Worm (Caenorhabditis elegans) whole organism, young adult: Measurements from ENCODE around the gene uncp-18.

Experiments used
- C17E4.6 ChIP-seq: fragments of 200-800 bp; sonication (Bioruptor generic); IDR thresholded peaks from 2 replicates; pipeline ENCODE4 v1.3.6; 2022; ENCODE audit warnings: missing genetic modification reagents, missing genetic modification characterization, missing compliant biosample characterization
- F10E7.11 ChIP-seq: sonication (generic microtip); optimal IDR thresholded peaks from 2 replicates; lab custom pipeline; 2017; ENCODE audit warnings: mild to moderate bottlenecking, missing genetic modification characterization, moderate library complexity, missing compliant biosample characterization
- F37B4.10 ChIP-seq: fragments of 200-800 bp; sonication (Bioruptor generic); IDR thresholded peaks from 2 replicates; pipeline ENCODE4 v1.3.6; 2022; ENCODE audit warnings: missing genetic modification characterization, missing compliant biosample characterization
- F39B2.1 ChIP-seq: fragments of 200-800 bp; sonication (Bioruptor generic); IDR thresholded peaks from 2 replicates; pipeline ENCODE4 v1.3.6; 2022; ENCODE audit warnings: missing genetic modification reagents, missing genetic modification characterization, missing compliant biosample characterization
- F49E8.2 ChIP-seq: sonication (generic microtip); optimal IDR thresholded peaks from 3 replicates; lab custom pipeline; 2017; ENCODE audit warnings: missing genetic modification characterization, mild to moderate bottlenecking, missing compliant biosample characterization, antibody characterized with exemption, moderate library complexity; ENCODE audit not compliant: insufficient read depth
- F57C9.4 ChIP-seq: sonication (generic microtip); optimal IDR thresholded peaks from 2 replicates; lab custom pipeline; 2017; ENCODE audit warnings: mild to moderate bottlenecking, missing genetic modification characterization, missing compliant biosample characterization
- T26A5.8 ChIP-seq: sonication (generic microtip); optimal IDR thresholded peaks from 2 replicates; lab custom pipeline; 2016; ENCODE audit warnings: missing genetic modification characterization, missing compliant biosample characterization
- Y53G8AR.9 ChIP-seq: fragments of 200-800 bp; sonication (Bioruptor generic); conservative IDR thresholded peaks from 2 replicates; pipeline ENCODE4 v1.3.6; 2022; ENCODE audit warnings: missing genetic modification reagents, missing genetic modification characterization, missing compliant biosample characterization
- Y79H2A.3 ChIP-seq: fragments of 200-800 bp; sonication (Bioruptor generic); conservative IDR thresholded peaks from 2 replicates; pipeline ENCODE4 v1.3.6; 2022; ENCODE audit warnings: missing genetic modification reagents, missing genetic modification characterization, missing compliant biosample characterization
- atf-7 ChIP-seq: sonication (generic microtip); optimal IDR thresholded peaks from 2 replicates; lab custom pipeline; 2017; ENCODE audit warnings: mild to moderate bottlenecking, missing genetic modification characterization, missing compliant biosample characterization
- athp-1 ChIP-seq: sonication (generic microtip); optimal IDR thresholded peaks from 2 replicates; lab custom pipeline; 2017; ENCODE audit warnings: mild to moderate bottlenecking, missing genetic modification characterization, missing compliant biosample characterization
- attf-6 ChIP-seq: fragments of 200-800 bp; sonication (Bioruptor generic); IDR thresholded peaks from 2 replicates; pipeline ENCODE4 v1.3.6; 2022; ENCODE audit warnings: missing genetic modification reagents, missing genetic modification characterization, missing compliant biosample characterization
- cebp-1 ChIP-seq, 2 experiments: fragments of 200-800 bp in 1 of 2; sonication (Bioruptor generic) in 1 of 2; sonication (generic microtip) in 1 of 2; IDR thresholded peaks in 1 of 2; optimal IDR thresholded peaks in 1 of 2; 2 replicates each; pipeline versions ENCODE4 v1.3.6 to Lab custom; 2017 to 2022; ENCODE audit warnings: missing compliant biosample characterization in 2 of 2, missing genetic modification characterization in 2 of 2, mild to moderate bottlenecking in 1 of 2, missing genetic modification reagents in 1 of 2, moderate library complexity in 1 of 2
- cebp-2 ChIP-seq: fragments of 200-800 bp; sonication (Bioruptor generic); IDR thresholded peaks from 2 replicates; pipeline ENCODE4 v1.3.6; 2022; ENCODE audit warnings: missing genetic modification characterization, missing compliant biosample characterization
- ceh-58 ChIP-seq: fragments of 200-800 bp; sonication (Bioruptor generic); IDR thresholded peaks from 2 replicates; pipeline ENCODE4 v1.3.6; 2022; ENCODE audit warnings: missing genetic modification characterization, missing compliant biosample characterization
- chd-7 ChIP-seq: sonication (generic microtip); optimal IDR thresholded peaks from 2 replicates; lab custom pipeline; 2016; ENCODE audit warnings: mild to moderate bottlenecking, missing genetic modification characterization, moderate library complexity, missing compliant biosample characterization
- dpff-1 ChIP-seq: sonication (generic microtip); optimal IDR thresholded peaks from 2 replicates; lab custom pipeline; 2017; ENCODE audit warnings: mild to moderate bottlenecking, missing genetic modification characterization, missing compliant biosample characterization
- dpl-1 ChIP-seq: fragments of 150-350 bp; optimal IDR thresholded peaks from 2 replicates; lab custom pipeline; 2014; ENCODE audit warnings: missing biosample characterization, missing genetic modification reagents, missing genetic modification characterization
- egl-44 ChIP-seq: fragments of 200-800 bp; sonication (Bioruptor generic); IDR thresholded peaks from 2 replicates; pipeline ENCODE4 v1.3.6; 2022; ENCODE audit warnings: missing genetic modification reagents, missing genetic modification characterization, missing compliant biosample characterization
- ekl-4 ChIP-seq: fragments of 200-800 bp; sonication (Bioruptor generic); IDR thresholded peaks from 2 replicates; pipeline ENCODE4 v1.3.6; 2022; ENCODE audit warnings: missing genetic modification reagents, missing genetic modification characterization, missing compliant biosample characterization
- hrde-1 ChIP-seq: sonication (generic microtip); optimal IDR thresholded peaks from 2 replicates; lab custom pipeline; 2016; ENCODE audit warnings: missing genetic modification characterization, mild to moderate bottlenecking, missing compliant biosample characterization, moderate library complexity, missing genotype, missing genetic modification reagents, borderline replicate concordance
- hsf-1 ChIP-seq: fragments of 200-800 bp; sonication (Bioruptor generic); IDR thresholded peaks from 2 replicates; pipeline ENCODE4 v1.3.6; 2022; ENCODE audit warnings: missing genetic modification reagents, missing genetic modification characterization, missing compliant biosample characterization
- lag-1 ChIP-seq: fragments of 200-800 bp; sonication (Bioruptor generic); IDR thresholded peaks from 2 replicates; pipeline ENCODE4 v1.3.6; 2022; ENCODE audit warnings: missing genetic modification reagents, missing genetic modification characterization, missing compliant biosample characterization
- lin-54 ChIP-seq: fragments of 200-800 bp; sonication (Bioruptor generic); optimal IDR thresholded peaks from 2 replicates; lab custom pipeline; 2018; ENCODE audit warnings: mild to moderate bottlenecking, missing genetic modification characterization, missing compliant biosample characterization
- madf-3 ChIP-seq: fragments of 200-800 bp; sonication (Bioruptor generic); IDR thresholded peaks from 2 replicates; pipeline ENCODE4 v1.3.6; 2022; ENCODE audit warnings: missing genetic modification reagents, missing genetic modification characterization, missing compliant biosample characterization
- madf-6 ChIP-seq: fragments of 200-800 bp; sonication (Bioruptor generic); IDR thresholded peaks from 2 replicates; pipeline ENCODE4 v1.3.6; 2022; ENCODE audit warnings: missing genetic modification reagents, missing genetic modification characterization, missing compliant biosample characterization
- nfya-2 ChIP-seq: fragments of 200-800 bp; sonication (Bioruptor generic); IDR thresholded peaks from 2 replicates; pipeline ENCODE4 v1.3.6; 2022; ENCODE audit warnings: missing genetic modification reagents, missing genetic modification characterization, missing compliant biosample characterization
- nhr-90 ChIP-seq: sonication (generic microtip); optimal IDR thresholded peaks from 2 replicates; lab custom pipeline; 2016; ENCODE audit warnings: missing genotype, mild to moderate bottlenecking, missing genetic modification characterization, missing compliant biosample characterization
- pbrm-1 ChIP-seq: fragments of 200-800 bp; sonication (Bioruptor generic); IDR thresholded peaks from 2 replicates; pipeline ENCODE4 v1.3.6; 2022; ENCODE audit warnings: missing genetic modification reagents, missing genetic modification characterization, missing compliant biosample characterization
- rcor-1 ChIP-seq: fragments of 200-800 bp; sonication (Bioruptor generic); IDR thresholded peaks from 2 replicates; pipeline ENCODE4 v1.3.6; 2022; ENCODE audit warnings: missing genetic modification reagents, missing genetic modification characterization, missing compliant biosample characterization
- rec-8 ChIP-seq, 2 experiments: sonication (generic microtip); optimal IDR thresholded peaks; 2 replicates each; lab custom pipeline; 2016; ENCODE audit warnings: mild to moderate bottlenecking in 2 of 2, missing genetic modification characterization in 2 of 2, missing genetic modification reagents in 2 of 2, missing genotype in 2 of 2, missing biosample characterization in 1 of 2, missing compliant biosample characterization in 1 of 2, moderate library complexity in 1 of 2
- sea-2 ChIP-seq: fragments of 200-800 bp; sonication (Bioruptor generic); IDR thresholded peaks from 2 replicates; pipeline ENCODE4 v1.3.6; 2022; ENCODE audit warnings: missing genetic modification characterization, missing compliant biosample characterization
- snpc-1.1 ChIP-seq: sonication (generic microtip); optimal IDR thresholded peaks from 2 replicates; lab custom pipeline; 2017; ENCODE audit warnings: missing genetic modification characterization, mild to moderate bottlenecking, missing compliant biosample characterization, antibody characterized with exemption, moderate library complexity, missing genotype, missing genetic modification reagents; ENCODE audit not compliant: insufficient read depth
- snpc-1.3 ChIP-seq: sonication (generic microtip); optimal IDR thresholded peaks from 2 replicates; lab custom pipeline; 2017; ENCODE audit warnings: missing genetic modification characterization, mild to moderate bottlenecking, missing compliant biosample characterization, antibody characterized with exemption, moderate library complexity, missing genotype, missing genetic modification reagents; ENCODE audit not compliant: insufficient read depth
- snpc-3.4 ChIP-seq: sonication (generic microtip); optimal IDR thresholded peaks from 2 replicates; lab custom pipeline; 2017; ENCODE audit warnings: missing genetic modification characterization, mild to moderate bottlenecking, missing compliant biosample characterization, antibody characterized with exemption, moderate library complexity, missing genotype, missing genetic modification reagents
- snpc-4 ChIP-seq, 5 experiments: fragments of 150-350 bp in 1 of 5; sonication (generic microtip) in 4 of 5; optimal IDR thresholded peaks; 2 replicates each; lab custom pipeline; 2014 to 2018; ENCODE audit warnings: missing genetic modification characterization in 5 of 5, missing biosample characterization in 3 of 5, antibody characterized with exemption in 2 of 5, mild to moderate bottlenecking in 2 of 5, missing compliant biosample characterization in 2 of 5, missing genotype in 2 of 5, moderate library complexity in 2 of 5, missing genetic modification reagents in 1 of 5
- somi-1 ChIP-seq: fragments of 200-800 bp; sonication (Bioruptor generic); optimal IDR thresholded peaks from 2 replicates; lab custom pipeline; 2018; ENCODE audit warnings: mild to moderate bottlenecking, missing genetic modification characterization, missing compliant biosample characterization
- tbp1 ChIP-seq: fragments of 200-800 bp; sonication (Bioruptor generic); optimal IDR thresholded peaks from 2 replicates; lab custom pipeline; 2018; ENCODE audit warnings: mild to moderate bottlenecking, missing genetic modification characterization, missing compliant biosample characterization
- tbx-9 ChIP-seq: sonication (generic microtip); optimal IDR thresholded peaks from 2 replicates; lab custom pipeline; 2016; ENCODE audit warnings: borderline replicate concordance, missing genetic modification characterization, inconsistent platforms, missing compliant biosample characterization
- tlf-1 ChIP-seq: fragments of 200-800 bp; sonication (Bioruptor generic); optimal IDR thresholded peaks from 2 replicates; lab custom pipeline; 2018; ENCODE audit warnings: mild to moderate bottlenecking, missing genetic modification characterization, missing compliant biosample characterization
- unc-130 ChIP-seq: sonication (generic microtip); optimal IDR thresholded peaks from 2 replicates; lab custom pipeline; 2016; ENCODE audit warnings: missing genetic modification reagents, missing genetic modification characterization, missing compliant biosample characterization
- zim-3 ChIP-seq: sonication (generic microtip); optimal IDR thresholded peaks from 2 replicates; lab custom pipeline; 2017; ENCODE audit warnings: mild to moderate bottlenecking, missing genetic modification characterization, moderate library complexity, missing compliant biosample characterization
- ztf-6 ChIP-seq: fragments of 200-800 bp; sonication (Bioruptor generic); IDR thresholded peaks from 2 replicates; pipeline ENCODE4 v1.3.6; 2022; ENCODE audit warnings: missing genetic modification reagents, missing genetic modification characterization, missing compliant biosample characterization

uncp-18 gene

ce11 chrIV:427100-427908, 36.9 kb downstream of the uncp-18 start:
- TF ChIP-seq somi-1 (GFP tag; lab: Kevin White, UChicago): no peak
- peak; percentile 59 for TF ChIP-seq madf-6
- TF ChIP-seq dpff-1 (tag; lab: Kevin White, UChicago): peak; percentile 61
- TF ChIP-seq nhr-90 (tag; lab: Kevin White, UChicago): no peak
- TF ChIP-seq rcor-1: peak; percentile 68
- peak; percentile 66 for TF ChIP-seq hsf-1 (GFP tag; lab: Robert Waterston, UW)
- peak; percentile 17 for TF ChIP-seq tbp1 (GFP tag; lab: Kevin White, UChicago)
- peak; percentile 69 for TF ChIP-seq zim-3
- no peak for TF ChIP-seq unc-130 (GFP tag; lab: Kevin White, UChicago)
- TF ChIP-seq C17E4.6 (GFP tag; lab: Robert Waterston, UW): 0 out of 2 replicates have a peak, but pooled peaks have one; percentile 43
- TF ChIP-seq snpc-4 (GFP tag; optimal IDR thresholded peaks at IDR 0.05; lab: Kevin White, UChicago): peak; percentile 71
- TF ChIP-seq snpc-4 (tag; optimal IDR thresholded peaks at IDR 0.05; lab: Kevin White, UChicago): peak in 3 of 4 experiments; percentile 80 to 95 (median 92)
- TF ChIP-seq F49E8.2: peak; percentile 88
- peak; percentile 33 for TF ChIP-seq chd-7 (tag; lab: Kevin White, UChicago)
- peak; percentile 57; the same call in 1 of the 2 replicates for TF ChIP-seq egl-44 (GFP tag; lab: Robert Waterston, UW)
- no peak for TF ChIP-seq sea-2 (GFP tag; lab: Robert Waterston, UW)
- peak; percentile 39 for TF ChIP-seq Y53G8AR.9 (GFP tag; lab: Robert Waterston, UW)
- peak; percentile 54 for TF ChIP-seq snpc-3.4
- TF ChIP-seq atf-7 (tag; lab: Kevin White, UChicago): peak; percentile 17
- TF ChIP-seq cebp-2 (GFP tag; lab: Robert Waterston, UW): 0 out of 2 replicates have a peak, but pooled peaks have one; percentile 36
- 0 out of 2 replicates have a peak, but pooled peaks have one; percentile 81 for TF ChIP-seq F37B4.10 (GFP tag; lab: Robert Waterston, UW)
- TF ChIP-seq dpl-1 (GFP tag; lab: Kevin White, UChicago): no peak
- TF ChIP-seq nfya-2: peak; percentile 59; the same call in 1 of the 2 replicates
- peak; percentile 24 for TF ChIP-seq tbx-9 (tag; lab: Kevin White, UChicago)
- TF ChIP-seq ekl-4 (GFP tag; lab: Robert Waterston, UW): peak; percentile 67; the same call in 1 of the 2 replicates
- TF ChIP-seq lag-1 (GFP tag; lab: Robert Waterston, UW): no peak
- TF ChIP-seq ceh-58 (GFP tag; lab: Robert Waterston, UW): 0 out of 2 replicates have a peak, but pooled peaks have one; percentile 66
- TF ChIP-seq rec-8 (tag; optimal IDR thresholded peaks at IDR 0.05; lab: Kevin White, UChicago): peak in 1 of 2 experiments; percentile 16
- TF ChIP-seq snpc-1.3 (tag; lab: Kevin White, UChicago): peak; percentile 16
- TF ChIP-seq lin-54 (GFP tag; lab: Kevin White, UChicago): peak; percentile 32
- TF ChIP-seq athp-1 (tag; lab: Kevin White, UChicago): peak; percentile 17
- TF ChIP-seq madf-3: peak; percentile 66; the same call in 1 of the 2 replicates
- no peak for TF ChIP-seq T26A5.8 (tag; lab: Kevin White, UChicago)
- TF ChIP-seq hrde-1 (tag; lab: Kevin White, UChicago): peak; percentile 77
- peak; percentile 16 for TF ChIP-seq F57C9.4
- no peak for TF ChIP-seq Y79H2A.3 (GFP tag; lab: Robert Waterston, UW)
- TF ChIP-seq cebp-1 (GFP tag; IDR thresholded peaks at IDR 0.05; lab: Robert Waterston, UW): no peak
- peak; percentile 12 for TF ChIP-seq cebp-1 (tag; optimal IDR thresholded peaks at IDR 0.05; lab: Kevin White, UChicago)
- peak; percentile 67 for TF ChIP-seq snpc-1.1 (tag; lab: Kevin White, UChicago)
- TF ChIP-seq pbrm-1 (GFP tag; lab: Robert Waterston, UW): peak; percentile 9; the same call in 1 of the 2 replicates
- TF ChIP-seq ztf-6: no peak
- 0 out of 2 replicates have a peak, but pooled peaks have one; percentile 53 for TF ChIP-seq attf-6
- TF ChIP-seq F39B2.1: peak; percentile 83
- no peak for TF ChIP-seq F10E7.11 (tag; lab: Kevin White, UChicago)
- peak; percentile 50 for TF ChIP-seq tlf-1 (GFP tag; lab: Kevin White, UChicago)
